Worm (Caenorhabditis elegans): Measurements from ENCODE around the gene F15E6.6.

DNA sequence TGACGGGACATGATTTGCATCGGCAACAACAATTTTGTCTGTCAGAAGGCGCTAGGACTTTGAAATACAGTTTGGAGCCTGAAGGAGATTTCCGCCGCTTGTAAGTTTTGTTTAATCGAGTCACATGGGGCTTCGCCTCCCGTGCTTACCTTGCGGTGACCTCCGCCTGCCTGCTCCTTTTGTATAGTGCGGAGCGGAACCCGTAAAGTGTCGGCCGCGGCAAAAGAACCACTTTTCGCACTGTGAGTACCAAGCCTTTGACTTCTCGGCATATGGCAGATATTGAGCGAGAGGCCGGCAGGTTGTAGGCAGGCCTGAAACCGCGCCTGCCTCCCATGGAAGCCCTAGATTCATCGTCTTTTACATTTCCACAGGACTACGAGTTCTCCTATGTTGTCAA is 18.0 kb downstream of the F15E6.6 start:
- TF ChIP-seq klf-2 (GFP tag; conservative IDR thresholded peaks at IDR 0.05) (no peak), ref-1 (GFP tag; conservative IDR thresholded peaks at IDR 0.05) (no peak), flt-1 (GFP tag; IDR thresholded peaks at IDR 0.05) (no peak), cog-1 (tag; optimal IDR thresholded peaks at IDR 0.05) (no peak)

Measured in whole organism, midembryonic.